Fruit fly (Drosophila melanogaster) S2 (cell line): ENCODE data around the gene spartin.

Experiments
- CG8478 ChIP-seq: fragments of >200 bp; optimal IDR thresholded peaks from 2 replicates; lab custom pipeline; 2018
- CTCF ChIP-seq, 2 experiments: fragments of >200 bp; optimal IDR thresholded peaks; 2 replicates each; lab custom pipeline; 2018

DNA sequence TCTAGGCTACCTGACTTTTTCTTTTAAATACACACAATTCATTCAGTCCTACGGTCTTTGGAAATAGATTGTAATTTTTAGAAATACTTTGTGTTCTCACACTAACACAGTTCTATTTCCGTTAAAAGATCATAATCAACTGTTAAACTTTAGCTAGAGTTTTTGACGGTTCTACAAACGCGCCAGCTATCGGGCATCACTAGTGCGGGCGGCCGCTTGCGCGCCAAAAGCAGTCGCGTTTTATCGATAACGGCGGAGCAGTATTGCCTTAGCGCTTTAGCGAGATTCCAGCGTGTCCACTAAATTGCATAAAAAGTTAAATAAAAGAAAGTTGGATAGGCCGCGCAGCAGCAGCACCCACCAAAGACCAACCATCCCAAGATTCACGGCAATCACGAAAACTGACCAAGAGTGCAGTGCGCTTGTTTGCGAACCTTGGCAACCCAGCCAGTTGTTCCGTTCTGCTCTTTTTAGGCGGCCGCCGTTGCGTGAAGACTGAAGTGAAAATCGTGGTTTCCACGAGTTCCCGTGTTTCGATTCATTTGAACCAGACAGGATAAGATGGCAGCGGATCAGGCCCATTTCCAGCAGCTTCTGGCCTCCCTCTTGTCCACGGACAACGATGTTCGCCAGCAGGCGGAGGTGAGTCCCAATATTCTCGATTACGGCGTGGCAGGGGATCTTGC is 5.3 kb upstream of the spartin start, which contains the start of gene Karybeta3:
- TF ChIP-seq CG8478 (lab: Kevin White, UChicago) (no peak), CTCF (optimal IDR thresholded peaks at IDR 0.05; lab: Kevin White, UChicago) (peak in 1 of 2 experiments; percentile 55)
